Worm (Caenorhabditis elegans): ENCODE measurements around the gene oac-22.

ce11 chrIV:3876955-3877354 is 8.5 kb upstream of the oac-22 start:
- TF ChIP-seq hlh-1 (tag; optimal IDR thresholded peaks at IDR 0.05) (no peak), nhr-237 (tag; optimal IDR thresholded peaks at IDR 0.05) (no peak), mls-2 (tag; optimal IDR thresholded peaks at IDR 0.05) (no peak), unc-62 (GFP tag; optimal IDR thresholded peaks at IDR 0.05) (no peak), snpc-4 (tag; optimal IDR thresholded peaks at IDR 0.05) (no peak), nhr-76 (tag; optimal IDR thresholded peaks at IDR 0.05) (no peak), lsy-2 (tag; optimal IDR thresholded peaks at IDR 0.05) (no peak), blmp-1 (tag; optimal IDR thresholded peaks at IDR 0.05) (no peak)
